Fruit fly (Drosophila melanogaster) whole organism, adult: ENCODE measurements around the gene grim.

Experiments used
- CG11617 ChIP-seq: fragments of 200-800 bp; sonication (Bioruptor generic); optimal IDR thresholded peaks from 2 replicates; lab custom pipeline; 2017; ENCODE audit warnings: mild to moderate bottlenecking, missing biosample characterization, missing genetic modification reagents, missing genetic modification characterization
- CG12768 ChIP-seq: fragments of 200-800 bp; sonication (Bioruptor generic); optimal IDR thresholded peaks from 2 replicates; lab custom pipeline; 2017; ENCODE audit warnings: missing biosample characterization, missing genetic modification characterization, mild to moderate bottlenecking, moderate library complexity, missing genetic modification reagents
- CG14711 ChIP-seq: fragments of 200-800 bp; sonication (Bioruptor generic); optimal IDR thresholded peaks from 2 replicates; lab custom pipeline; 2018; ENCODE audit warnings: missing biosample characterization, mild to moderate bottlenecking, missing genetic modification characterization, moderate library complexity
- CG1620 ChIP-seq: fragments of 200-800 bp; sonication (Bioruptor generic); optimal IDR thresholded peaks from 2 replicates; lab custom pipeline; 2016; ENCODE audit warnings: missing biosample characterization, missing genetic modification characterization
- CG33017 ChIP-seq: fragments of 200-800 bp; sonication (Bioruptor generic); optimal IDR thresholded peaks from 2 replicates; lab custom pipeline; 2018; ENCODE audit warnings: missing biosample characterization, mild to moderate bottlenecking, missing genetic modification characterization, moderate library complexity
- CG5204 ChIP-seq: fragments of 200-800 bp; sonication (Bioruptor generic); optimal IDR thresholded peaks from 2 replicates; lab custom pipeline; 2016; ENCODE audit warnings: missing biosample characterization, missing genetic modification characterization
- CG7045 ChIP-seq: fragments of 200-800 bp; sonication (Bioruptor generic); optimal IDR thresholded peaks from 2 replicates; lab custom pipeline; 2017; ENCODE audit warnings: missing biosample characterization, mild to moderate bottlenecking, missing genetic modification characterization
- CG7101 ChIP-seq: fragments of 200-800 bp; sonication (Bioruptor generic); optimal IDR thresholded peaks from 2 replicates; lab custom pipeline; 2018; ENCODE audit warnings: missing biosample characterization, mild to moderate bottlenecking, missing genetic modification characterization, moderate library complexity
- Clk ChIP-seq: fragments of 200-800 bp; sonication (Bioruptor generic); optimal IDR thresholded peaks from 2 replicates; lab custom pipeline; 2017; ENCODE audit warnings: missing biosample characterization, missing genetic modification characterization
- Crg-1 ChIP-seq: fragments of 200-800 bp; sonication (Bioruptor generic); optimal IDR thresholded peaks from 2 replicates; lab custom pipeline; 2016; ENCODE audit warnings: missing biosample characterization, missing genetic modification characterization
- Hr96 ChIP-seq: fragments of 200-800 bp; sonication (Bioruptor generic); optimal IDR thresholded peaks from 2 replicates; lab custom pipeline; 2016; ENCODE audit warnings: missing biosample characterization, missing genetic modification characterization
- Mnt ChIP-seq: fragments of 200-800 bp; sonication (Bioruptor generic); optimal IDR thresholded peaks from 2 replicates; lab custom pipeline; 2016; ENCODE audit warnings: missing biosample characterization, mild to moderate bottlenecking, missing genetic modification characterization
- bab1 ChIP-seq: fragments of 200-800 bp; sonication (Bioruptor generic); optimal IDR thresholded peaks from 3 replicates; lab custom pipeline; 2019; ENCODE audit warnings: missing biosample characterization, mild to moderate bottlenecking, missing genetic modification characterization, moderate library complexity
- cic ChIP-seq: fragments of 200-800 bp; sonication (Bioruptor generic); optimal IDR thresholded peaks from 2 replicates; lab custom pipeline; 2017; ENCODE audit warnings: missing biosample characterization, mild to moderate bottlenecking, missing genetic modification characterization, moderate library complexity
- cnc ChIP-seq, 2 experiments: fragments of >200 bp; optimal IDR thresholded peaks; 2 replicates each; lab custom pipeline; 2017
- kay ChIP-seq: fragments of 200-800 bp; sonication (Bioruptor generic); peaks from one replicate; lab custom pipeline; 2016; ENCODE audit warnings: missing biosample characterization, missing genetic modification characterization, borderline replicate concordance
- ovo ChIP-seq: fragments of 200-800 bp; sonication (Bioruptor generic); optimal IDR thresholded peaks from 2 replicates; lab custom pipeline; 2016; ENCODE audit warnings: missing biosample characterization, missing genetic modification characterization
- pad ChIP-seq: fragments of 200-800 bp; sonication (Bioruptor generic); optimal IDR thresholded peaks from 3 replicates; lab custom pipeline; 2017; ENCODE audit warnings: missing biosample characterization, missing genetic modification characterization, mild to moderate bottlenecking, moderate library complexity, missing genetic modification reagents
- tj ChIP-seq: fragments of 200-800 bp; sonication (Bioruptor generic); optimal IDR thresholded peaks from 3 replicates; lab custom pipeline; 2017; ENCODE audit warnings: missing biosample characterization, mild to moderate bottlenecking, missing genetic modification characterization, moderate library complexity
- toe ChIP-seq: fragments of 200-800 bp; sonication (Bioruptor generic); optimal IDR thresholded peaks from 2 replicates; lab custom pipeline; 2016; ENCODE audit warnings: missing biosample characterization, missing genetic modification characterization

grim gene

dm6 chr3L:18289993-18290727 is 14.1 kb downstream of the grim start:
- TF ChIP-seq cnc (optimal IDR thresholded peaks at IDR 0.05; lab: Kevin White, UChicago) (no peak), CG11617 (no peak), Clk (GFP tag; lab: Kevin White, UChicago) (no peak), CG5204 (no peak), pad (GFP tag; lab: Kevin White, UChicago) (no peak), CG1620 (no peak), CG7101 (tag; lab: Kevin White, UChicago) (no peak), CG14711 (tag; lab: Kevin White, UChicago) (no peak), tj (GFP tag; lab: Kevin White, UChicago) (no peak), Hr96 (GFP tag; lab: Kevin White, UChicago) (no peak), Mnt (no peak), CG7045 (GFP tag; lab: Kevin White, UChicago) (no peak), CG33017 (no peak), ovo (no peak), kay (no peak), toe (no peak), cic (GFP tag; lab: Kevin White, UChicago) (no peak), CG12768 (no peak)

dm6 chr3L:18281236-18281635 is 23.0 kb downstream of the grim start:
- TF ChIP-seq CG1620 (no peak), bab1 (no peak), cic (GFP tag; lab: Kevin White, UChicago) (no peak), CG11617 (no peak), pad (GFP tag; lab: Kevin White, UChicago) (no peak), CG33017 (no peak)

dm6 chr3L:18276602-18277001 is 27.6 kb downstream of the grim start:
- TF ChIP-seq CG12768 (no peak), Clk (GFP tag; lab: Kevin White, UChicago) (no peak), CG5204 (no peak), CG7045 (GFP tag; lab: Kevin White, UChicago) (no peak), CG7101 (tag; lab: Kevin White, UChicago) (no peak), tj (GFP tag; lab: Kevin White, UChicago) (no peak), kay (no peak), ovo (no peak)

- no peak for TF ChIP-seq CG7045 (GFP tag; lab: Kevin White, UChicago)
- no peak for TF ChIP-seq cnc (optimal IDR thresholded peaks at IDR 0.05; lab: Kevin White, UChicago)
- TF ChIP-seq kay: no peak
- no peak for TF ChIP-seq CG11617
- TF ChIP-seq Clk (GFP tag; lab: Kevin White, UChicago): no peak
- TF ChIP-seq bab1: no peak
- no peak for TF ChIP-seq Mnt
- no peak for TF ChIP-seq cic (GFP tag; lab: Kevin White, UChicago)
- TF ChIP-seq CG12768: no peak
Measured at dm6 chr3L:18275888-18276287, 28.3 kb downstream of the grim start.

dm6 chr3L:18274188-18274587 is 30.0 kb downstream of the grim start:
- no peak for TF ChIP-seq cnc (optimal IDR thresholded peaks at IDR 0.05; lab: Kevin White, UChicago)
- TF ChIP-seq CG5204: no peak
- TF ChIP-seq ovo: no peak
- no peak for TF ChIP-seq Mnt
- TF ChIP-seq CG33017: no peak
- no peak for TF ChIP-seq CG11617
- no peak for TF ChIP-seq pad (GFP tag; lab: Kevin White, UChicago)
- no peak for TF ChIP-seq cic (GFP tag; lab: Kevin White, UChicago)
- no peak for TF ChIP-seq toe
- TF ChIP-seq CG1620: no peak
- TF ChIP-seq CG7101 (tag; lab: Kevin White, UChicago): no peak
- TF ChIP-seq Clk (GFP tag; lab: Kevin White, UChicago): no peak
- TF ChIP-seq Hr96 (GFP tag; lab: Kevin White, UChicago): no peak
- no peak for TF ChIP-seq CG7045 (GFP tag; lab: Kevin White, UChicago)
- TF ChIP-seq CG14711 (tag; lab: Kevin White, UChicago): no peak
- no peak for TF ChIP-seq CG12768
- TF ChIP-seq bab1: no peak

- TF ChIP-seq CG12768: no peak
- no peak for TF ChIP-seq ovo
- no peak for TF ChIP-seq CG1620
- TF ChIP-seq toe: no peak
- TF ChIP-seq bab1: no peak
- no peak for TF ChIP-seq CG11617
- no peak for TF ChIP-seq kay
- TF ChIP-seq Clk (GFP tag; lab: Kevin White, UChicago): no peak
- no peak for TF ChIP-seq cnc (optimal IDR thresholded peaks at IDR 0.05; lab: Kevin White, UChicago)
- TF ChIP-seq tj (GFP tag; lab: Kevin White, UChicago): no peak
- no peak for TF ChIP-seq pad (GFP tag; lab: Kevin White, UChicago)
- TF ChIP-seq CG33017: no peak
Measured at dm6 chr3L:18273121-18273520, 31.1 kb downstream of the grim start.

dm6 chr3L:18272321-18273054 is 31.7 kb downstream of the grim start:
- TF ChIP-seq Clk (GFP tag; lab: Kevin White, UChicago) (no peak), ovo (no peak), Mnt (no peak), cnc (optimal IDR thresholded peaks at IDR 0.05; lab: Kevin White, UChicago) (no peak), CG5204 (no peak), pad (GFP tag; lab: Kevin White, UChicago) (no peak), toe (no peak), CG12768 (no peak), CG14711 (tag; lab: Kevin White, UChicago) (no peak), kay (no peak), Crg-1 (GFP tag; lab: Kevin White, UChicago) (no peak), tj (GFP tag; lab: Kevin White, UChicago) (no peak), CG7045 (GFP tag; lab: Kevin White, UChicago) (no peak), CG33017 (no peak), cic (GFP tag; lab: Kevin White, UChicago) (no peak)
